ENCODE assay signal across 4 worm cellular contexts in genomic region chrV:9096674-9097073, ce11.
TF ChIP-seq lines count a peak whose summit lies in the region.

No protein-coding gene starts in this region.

TF ChIP-seq in whole organism, L1 larva, 84 proteins besides CTCF, POLR2A, EP300 and RAD21:
- peak; percentile 18 for TF ChIP-seq ama-1 (optimal IDR thresholded peaks at IDR 0.05; lab: Kevin White, UChicago)
- peak; percentile 59 for TF ChIP-seq nhr-85 (tag; lab: Kevin White, UChicago)
- peak in 1 of 2 experiments; percentile 2 for TF ChIP-seq lin-35 (GFP tag; optimal IDR thresholded peaks at IDR 0.05; lab: Kevin White, UChicago)
- no peak for TF ChIP-seq fos-1 (tag; optimal IDR thresholded peaks at IDR 0.05; lab: Kevin White, UChicago)
- TF ChIP-seq unc-30 (tag; optimal IDR thresholded peaks at IDR 0.05; lab: Kevin White, UChicago): no peak
- TF ChIP-seq lin-14 (GFP tag; optimal IDR thresholded peaks at IDR 0.05; lab: Kevin White, UChicago): peak; percentile 14
- peak; percentile 15 for TF ChIP-seq nhr-20 (tag; optimal IDR thresholded peaks at IDR 0.05; lab: Kevin White, UChicago)
- peak; percentile 1 for TF ChIP-seq C16A3.4 (tag; optimal IDR thresholded peaks at IDR 0.05; lab: Kevin White, UChicago)
- no peak for TF ChIP-seq efl-1 (optimal IDR thresholded peaks at IDR 0.05; lab: Kevin White, UChicago)
- peak in 1 of 2 experiments; percentile 72 for TF ChIP-seq efl-1 (GFP tag; optimal IDR thresholded peaks at IDR 0.05 in 1 of 2; lab: Kevin White, UChicago)
- TF ChIP-seq hlh-4 (tag; optimal IDR thresholded peaks at IDR 0.05; lab: Kevin White, UChicago): no peak
TF ChIP-seq in whole organism, L1 larva: peak in this region for 7.

TF ChIP-seq in whole organism, L3 larva, 47 proteins besides CTCF, POLR2A, EP300 and RAD21:
- TF ChIP-seq lin-39 (tag; optimal IDR thresholded peaks at IDR 0.05; lab: Kevin White, UChicago) (peak; percentile 20), elt-1 (tag; optimal IDR thresholded peaks at IDR 0.05; lab: Kevin White, UChicago) (no peak), elt-3 (tag; optimal IDR thresholded peaks at IDR 0.05; lab: Kevin White, UChicago) (no peak), elt-2 (tag; optimal IDR thresholded peaks at IDR 0.05; lab: Kevin White, UChicago) (no peak), ama-1 (optimal IDR thresholded peaks at IDR 0.05; lab: Kevin White, UChicago) (peak; percentile 55), egl-27 (tag; optimal IDR thresholded peaks at IDR 0.05; lab: Kevin White, UChicago) (no peak)

TF ChIP-seq in whole organism, L4 larva, 104 proteins besides CTCF, POLR2A, EP300 and RAD21:
- TF ChIP-seq ama-1 (optimal IDR thresholded peaks at IDR 0.05; lab: Kevin White, UChicago) (peak; percentile 27), mxl-3 (GFP tag; optimal IDR thresholded peaks at IDR 0.05; lab: Kevin White, UChicago) (peak; percentile 7), nhr-41 (GFP tag; IDR thresholded peaks at IDR 0.05; lab: Robert Waterston, UW) (no peak), hlh-30 (tag; optimal IDR thresholded peaks at IDR 0.05; lab: Kevin White, UChicago; ENCODE audit: insufficient read depth) (peak; percentile 52)
TF ChIP-seq in whole organism, L4 larva: peak in this region for 3.

TF ChIP-seq in whole organism, young adult, 124 proteins besides CTCF, POLR2A, EP300 and RAD21:
- TF ChIP-seq lin-35 (GFP tag; optimal IDR thresholded peaks at IDR 0.05; lab: Kevin White, UChicago) (no peak), nfya-1 (tag; optimal IDR thresholded peaks at IDR 0.05; lab: Kevin White, UChicago; ENCODE audit: borderline replicate concordance, insufficient read depth) (no peak), mxl-1 (tag; optimal IDR thresholded peaks at IDR 0.05; lab: Kevin White, UChicago) (no peak), mcd-1 (GFP tag; IDR thresholded peaks at IDR 0.05; lab: Robert Waterston, UW) (no peak), snpc-1.1 (tag; optimal IDR thresholded peaks at IDR 0.05; lab: Kevin White, UChicago; ENCODE audit: insufficient read depth) (no peak), C17E4.6 (GFP tag; IDR thresholded peaks at IDR 0.05; lab: Robert Waterston, UW) (no peak), nfyb-1 (GFP tag; IDR thresholded peaks at IDR 0.05; lab: Robert Waterston, UW) (peak; percentile 23; the same call in 1 of the 2 replicates), hrde-1 (tag; optimal IDR thresholded peaks at IDR 0.05; lab: Kevin White, UChicago; ENCODE audit: borderline replicate concordance) (no peak), aptf-2 (GFP tag; conservative IDR thresholded peaks at IDR 0.05; lab: Robert Waterston, UW) (no peak), Y53G8AR.9 (GFP tag; conservative IDR thresholded peaks at IDR 0.05; lab: Robert Waterston, UW) (0 out of 2 replicates have a peak, but pooled peaks have one; percentile 10), dpl-1 (GFP tag; optimal IDR thresholded peaks at IDR 0.05; lab: Kevin White, UChicago) (no peak), nhr-179 (tag; optimal IDR thresholded peaks at IDR 0.05; lab: Kevin White, UChicago) (no peak), xnd-1 (tag; optimal IDR thresholded peaks at IDR 0.05; lab: Kevin White, UChicago) (no peak), B0336.3 (GFP tag; IDR thresholded peaks at IDR 0.05; lab: Robert Waterston, UW) (peak; percentile 12; the same call in 1 of the 2 replicates), nhr-27 (tag; optimal IDR thresholded peaks at IDR 0.05; lab: Kevin White, UChicago) (no peak), hmg-1.2 (GFP tag; IDR thresholded peaks at IDR 0.05; lab: Robert Waterston, UW) (no peak), snpc-3.4 (tag; optimal IDR thresholded peaks at IDR 0.05; lab: Kevin White, UChicago) (no peak), C06A6.2 (GFP tag; conservative IDR thresholded peaks at IDR 0.05; lab: Robert Waterston, UW) (no peak), cebp-2 (GFP tag; IDR thresholded peaks at IDR 0.05; lab: Robert Waterston, UW) (no peak), attf-6 (GFP tag; IDR thresholded peaks at IDR 0.05; lab: Robert Waterston, UW) (no peak), egl-44 (GFP tag; IDR thresholded peaks at IDR 0.05; lab: Robert Waterston, UW) (no peak), Y67H2A.10 (GFP tag; conservative IDR thresholded peaks at IDR 0.05; lab: Robert Waterston, UW) (no peak), K11D2.4 (GFP tag; IDR thresholded peaks at IDR 0.05; lab: Robert Waterston, UW) (no peak), B0019.2 (GFP tag; conservative IDR thresholded peaks at IDR 0.05; lab: Robert Waterston, UW) (no peak), ama-1 (optimal IDR thresholded peaks at IDR 0.05; lab: Kevin White, UChicago) (peak; percentile 61), ama-1 (GFP tag; optimal IDR thresholded peaks at IDR 0.05; lab: Kevin White, UChicago) (no peak), ztf-18 (tag; optimal IDR thresholded peaks at IDR 0.05; lab: Kevin White, UChicago) (no peak), atf-7 (tag; optimal IDR thresholded peaks at IDR 0.05; lab: Kevin White, UChicago) (no peak), ztf-26 (tag; optimal IDR thresholded peaks at IDR 0.05; lab: Kevin White, UChicago) (no peak), madf-3 (GFP tag; IDR thresholded peaks at IDR 0.05; lab: Robert Waterston, UW) (0 out of 2 replicates have a peak, but pooled peaks have one; percentile 38)
TF ChIP-seq in whole organism, young adult: peak in this region for 5.
